Worm (Caenorhabditis elegans) whole organism, dauer: ENCODE results near the gene col-68.

Experiments used
- unc-62 ChIP-seq: sonication (generic microtip); optimal IDR thresholded peaks from 2 replicates; lab custom pipeline; 2017; ENCODE audit warnings: missing biosample characterization, missing genetic modification reagents, missing genetic modification characterization

col-68 gene

ce11 chrII:133548-134275 lies 29.4 kb downstream of the col-68 start, which contains the start of gene cwn-1:
cwn-1 (minus strand) TSS chrII:133598.
- TF ChIP-seq unc-62 (GFP tag; lab: Kevin White, UChicago): no peak

ce11 chrII:135166-135565 lies 30.8 kb downstream of the col-68 start, which contains the start of gene K10B4.1:
K10B4.1 (plus strand) TSS chrII:135466.
- TF ChIP-seq unc-62 (GFP tag; lab: Kevin White, UChicago): no peak

ce11 chrII:146933-147332 lies 42.6 kb downstream of the col-68 start, which contains the start of gene T25D3.4:
T25D3.4 (plus strand) TSS chrII:147233.
- no peak for TF ChIP-seq unc-62 (GFP tag; lab: Kevin White, UChicago)

ce11 chrII:151495-151894 lies 47.2 kb downstream of the col-68 start:
- TF ChIP-seq unc-62 (GFP tag; lab: Kevin White, UChicago): no peak

- no peak for TF ChIP-seq unc-62 (GFP tag; lab: Kevin White, UChicago)
Observed at ce11 chrII:152283-152682, 47.9 kb downstream of the col-68 start, which contains the start of gene T25D3.3. T25D3.3 (plus strand) TSS chrII:152583.
